Worm (Caenorhabditis elegans) whole organism, L2 larva: ENCODE measurements around the gene T20B12.4.

ENCODE experiments used
- Y55F3AM.14 ChIP-seq: fragments of 200-800 bp; sonication (Bioruptor generic); optimal IDR thresholded peaks from 2 replicates; lab custom pipeline; 2018; ENCODE audit warnings: mild to moderate bottlenecking, missing genetic modification characterization, missing compliant biosample characterization
- alr-1 ChIP-seq: fragments of 150-350 bp; optimal IDR thresholded peaks from 2 replicates; lab custom pipeline; 2014; ENCODE audit warnings: missing biosample characterization, missing genetic modification characterization
- aly-2 ChIP-seq: fragments of 150-350 bp; optimal IDR thresholded peaks from 2 replicates; lab custom pipeline; 2014; ENCODE audit warnings: missing biosample characterization, missing genetic modification characterization
- ceh-82 ChIP-seq: fragments of 150-350 bp; optimal IDR thresholded peaks from 2 replicates; lab custom pipeline; 2014; ENCODE audit warnings: missing biosample characterization, missing genetic modification characterization
- lsy-2 ChIP-seq, 2 experiments: fragments of 150-350 bp in 1 of 2; sonication (generic microtip) in 1 of 2; optimal IDR thresholded peaks; 2 replicates each; lab custom pipeline; 2014 to 2017; ENCODE audit warnings: missing biosample characterization in 2 of 2, missing genetic modification characterization in 2 of 2
- nhr-25 ChIP-seq: fragments of 150-350 bp; sonication (generic microtip); optimal IDR thresholded peaks from 3 replicates; lab custom pipeline; 2014; ENCODE audit warnings: missing biosample characterization, missing genetic modification characterization
- nhr-77 ChIP-seq: fragments of 150-350 bp; optimal IDR thresholded peaks from 2 replicates; lab custom pipeline; 2014; ENCODE audit warnings: missing biosample characterization, missing genetic modification characterization
- snpc-4 ChIP-seq: fragments of 150-350 bp; optimal IDR thresholded peaks from 2 replicates; lab custom pipeline; 2014; ENCODE audit warnings: missing biosample characterization, missing genetic modification characterization
- unc-55 ChIP-seq: fragments of 150-350 bp; sonication (generic microtip); optimal IDR thresholded peaks from 3 replicates; lab custom pipeline; 2014; ENCODE audit warnings: missing biosample characterization, missing genetic modification reagents, missing genetic modification characterization
- unc-62 ChIP-seq: fragments of 150-350 bp; optimal IDR thresholded peaks from 2 replicates; lab custom pipeline; 2014; ENCODE audit warnings: missing biosample characterization, missing genetic modification reagents, missing genetic modification characterization
- zag-1 ChIP-seq: fragments of 150-350 bp; optimal IDR thresholded peaks from 2 replicates; lab custom pipeline; 2014; ENCODE audit warnings: missing biosample characterization, missing genetic modification characterization

- TF ChIP-seq snpc-4 (tag; lab: Kevin White, UChicago): no peak
- no peak for TF ChIP-seq Y55F3AM.14
- no peak for TF ChIP-seq ceh-82 (tag; lab: Kevin White, UChicago)
- TF ChIP-seq zag-1 (tag; lab: Kevin White, UChicago): no peak
- TF ChIP-seq nhr-77: no peak
- TF ChIP-seq nhr-25 (tag; lab: Kevin White, UChicago): no peak
- TF ChIP-seq unc-62: no peak
- no peak for TF ChIP-seq alr-1 (tag; lab: Kevin White, UChicago)
- TF ChIP-seq lsy-2 (tag; optimal IDR thresholded peaks at IDR 0.05; lab: Kevin White, UChicago): no peak
- no peak for TF ChIP-seq aly-2 (tag; lab: Kevin White, UChicago)
- TF ChIP-seq unc-55 (GFP tag; lab: Kevin White, UChicago): no peak
These were observed 16.2 kb downstream of the T20B12.4 start, which contains the start of gene tbp-1 for ce11 chrIII:7383733-7384132.
